Fruit fly (Drosophila melanogaster) whole organism, embryonic: ENCODE measurements around the gene TotM.
A peak's percentile ranks its signal among the peaks of the same experiment; 100 is the strongest.

Source experiments
- Atf-2 ChIP-seq: fragments of 200-800 bp; sonication (Bioruptor generic); optimal IDR thresholded peaks from 2 replicates; lab custom pipeline; 2016; ENCODE audit warnings: missing biosample characterization, missing genetic modification characterization
- CG1024 ChIP-seq: fragments of 200-800 bp; sonication (Bioruptor generic); IDR thresholded peaks from 2 replicates; pipeline ENCODE4 v1.3.6; 2022; ENCODE audit warnings: missing biosample characterization, missing genetic modification characterization
- CG10267 ChIP-seq: fragments of 200-800 bp; sonication (Bioruptor generic); optimal IDR thresholded peaks from 2 replicates; lab custom pipeline; 2018; ENCODE audit warnings: missing biosample characterization, mild to moderate bottlenecking, missing genetic modification characterization, moderate library complexity
- CG10565 ChIP-seq: fragments of 200-800 bp; sonication (Bioruptor generic); optimal IDR thresholded peaks from 3 replicates; lab custom pipeline; 2016; ENCODE audit warnings: missing biosample characterization, mild to moderate bottlenecking, missing genetic modification characterization
- CG10979 ChIP-seq: fragments of 200-800 bp; sonication (Bioruptor generic); optimal IDR thresholded peaks from 2 replicates; lab custom pipeline; 2018; ENCODE audit warnings: missing biosample characterization, mild to moderate bottlenecking, missing genetic modification characterization, moderate library complexity
- CG12104 ChIP-seq: fragments of 200-800 bp; sonication (Bioruptor generic); optimal IDR thresholded peaks from 3 replicates; lab custom pipeline; 2016; ENCODE audit warnings: missing biosample characterization, missing genetic modification characterization
- CG12299 ChIP-seq: fragments of 200-800 bp; sonication (Bioruptor generic); optimal IDR thresholded peaks from 2 replicates; lab custom pipeline; 2018; ENCODE audit warnings: missing biosample characterization, mild to moderate bottlenecking, missing genetic modification characterization
- CG12769 ChIP-seq: fragments of 200-800 bp; sonication (Bioruptor generic); optimal IDR thresholded peaks from 2 replicates; lab custom pipeline; 2019; ENCODE audit warnings: missing biosample characterization, mild to moderate bottlenecking, missing genetic modification characterization, moderate library complexity
- CG13296 ChIP-seq: fragments of 200-800 bp; sonication (Bioruptor generic); optimal IDR thresholded peaks from 3 replicates; lab custom pipeline; 2018; ENCODE audit warnings: missing biosample characterization, mild to moderate bottlenecking, missing genetic modification characterization
- CG13775 ChIP-seq: fragments of 200-800 bp; sonication (Bioruptor generic); optimal IDR thresholded peaks from 3 replicates; lab custom pipeline; 2017; ENCODE audit warnings: missing biosample characterization, mild to moderate bottlenecking, missing genetic modification characterization
- CG14710 ChIP-seq: fragments of 200-800 bp; sonication (Bioruptor generic); optimal IDR thresholded peaks from 3 replicates; lab custom pipeline; 2019; ENCODE audit warnings: missing biosample characterization, mild to moderate bottlenecking, missing genetic modification characterization, moderate library complexity
- CG15269 ChIP-seq: fragments of 200-800 bp; sonication (Bioruptor generic); optimal IDR thresholded peaks from 2 replicates; lab custom pipeline; 2018; ENCODE audit warnings: missing biosample characterization, mild to moderate bottlenecking, missing genetic modification characterization, moderate library complexity
- CG17361 ChIP-seq: fragments of 200-800 bp; sonication (Bioruptor generic); IDR thresholded peaks from 3 replicates; pipeline ENCODE4 v1.3.6; 2022; ENCODE audit warnings: missing biosample characterization, missing genetic modification characterization
- CG1832 ChIP-seq: fragments of 200-800 bp; sonication (Bioruptor generic); optimal IDR thresholded peaks from 2 replicates; lab custom pipeline; 2017; ENCODE audit warnings: missing biosample characterization, mild to moderate bottlenecking, missing genetic modification characterization, inconsistent platforms
- CG18476 ChIP-seq: fragments of 200-800 bp; sonication (Bioruptor generic); optimal IDR thresholded peaks from 2 replicates; lab custom pipeline; 2016; ENCODE audit warnings: missing biosample characterization, mild to moderate bottlenecking, missing genetic modification characterization
- CG2202 ChIP-seq: fragments of 200-800 bp; sonication (Bioruptor generic); optimal IDR thresholded peaks from 2 replicates; lab custom pipeline; 2018; ENCODE audit warnings: missing biosample characterization, mild to moderate bottlenecking, missing genetic modification characterization
- CG42726 ChIP-seq: fragments of 200-800 bp; sonication (Bioruptor generic); IDR thresholded peaks from 2 replicates; pipeline ENCODE4 v1.3.6; 2022; ENCODE audit warnings: missing biosample characterization, missing genetic modification characterization; ENCODE audit not compliant: partially characterized antibody
- CG4360 ChIP-seq: fragments of 200-800 bp; sonication (Bioruptor generic); IDR thresholded peaks from 2 replicates; pipeline ENCODE4 v1.3.6; 2022; ENCODE audit warnings: missing biosample characterization, missing genetic modification characterization
- CG5180 ChIP-seq: fragments of 200-800 bp; sonication (Bioruptor generic); optimal IDR thresholded peaks from 3 replicates; lab custom pipeline; 2017; ENCODE audit warnings: missing biosample characterization, missing genetic modification characterization, mild to moderate bottlenecking, moderate library complexity, missing genetic modification reagents
- CG5953 ChIP-seq: fragments of 200-800 bp; sonication (Bioruptor generic); IDR thresholded peaks from 2 replicates; pipeline ENCODE4 v1.3.6; 2022; ENCODE audit warnings: missing biosample characterization, missing genetic modification characterization
- CG7963 ChIP-seq: fragments of 200-800 bp; sonication (Bioruptor generic); IDR thresholded peaks from 3 replicates; pipeline ENCODE4 v1.3.6; 2022; ENCODE audit warnings: missing biosample characterization, missing genetic modification characterization; ENCODE audit not compliant: partially characterized antibody
- CG8478 ChIP-seq: fragments of >200 bp; optimal IDR thresholded peaks from 2 replicates; lab custom pipeline; 2018
- CG8924 ChIP-seq: fragments of 200-800 bp; optimal IDR thresholded peaks from 3 replicates; lab custom pipeline; 2019; ENCODE audit warnings: missing biosample characterization, mild to moderate bottlenecking, missing genetic modification characterization, moderate library complexity
- CG9932 ChIP-seq: fragments of 200-800 bp; sonication (Bioruptor generic); IDR thresholded peaks from 2 replicates; pipeline ENCODE4 v1.3.6; 2022; ENCODE audit warnings: missing biosample characterization, missing genetic modification characterization
- Dp ChIP-seq: fragments of 200-800 bp; sonication (Bioruptor generic); optimal IDR thresholded peaks from 2 replicates; lab custom pipeline; 2018; ENCODE audit warnings: missing biosample characterization, mild to moderate bottlenecking, missing genetic modification characterization, moderate library complexity
- Hr39 ChIP-seq: fragments of >200 bp; optimal IDR thresholded peaks from 2 replicates; lab custom pipeline; 2017
- Hr78 ChIP-seq, 2 experiments: fragments of 200-800 bp in 1 of 2; fragments of >200 bp in 1 of 2; sonication (Bioruptor generic) in 1 of 2; optimal IDR thresholded peaks; 2 replicates each; lab custom pipeline; 2017 to 2019; ENCODE audit warnings: missing biosample characterization in 2 of 2, missing genetic modification characterization in 2 of 2, mild to moderate bottlenecking in 1 of 2, moderate library complexity in 1 of 2
- Kr ChIP-seq: fragments of 200-800 bp; sonication (Bioruptor generic); optimal IDR thresholded peaks from 2 replicates; lab custom pipeline; 2017; ENCODE audit warnings: missing biosample characterization, mild to moderate bottlenecking, missing genetic modification characterization
- NFAT ChIP-seq: fragments of 200-800 bp; sonication (Bioruptor generic); IDR thresholded peaks from 2 replicates; pipeline ENCODE4 v1.3.6; 2022; ENCODE audit warnings: missing biosample characterization, missing genetic modification characterization
- Trl ChIP-seq, 3 experiments: fragments of >200 bp in 2 of 3; fragments of 200-800 bp in 1 of 3; sonication (Bioruptor generic) in 1 of 3; optimal IDR thresholded peaks; 2 replicates in 1 of 3; 3 replicates in 2 of 3; lab custom pipeline; 2016 to 2017; ENCODE audit warnings: missing biosample characterization in 1 of 3, missing genetic modification characterization in 1 of 3
- bowl ChIP-seq: fragments of 200-800 bp; sonication (Bioruptor generic); IDR thresholded peaks from 2 replicates; pipeline ENCODE4 v1.3.6; 2022; ENCODE audit warnings: missing biosample characterization, missing genetic modification characterization
- cg ChIP-seq: fragments of 200-800 bp; sonication (Bioruptor generic); optimal IDR thresholded peaks from 3 replicates; lab custom pipeline; 2019; ENCODE audit warnings: missing biosample characterization, mild to moderate bottlenecking, missing genetic modification characterization, moderate library complexity
- disco-r ChIP-seq: fragments of 200-800 bp; sonication (Bioruptor generic); optimal IDR thresholded peaks from 2 replicates; lab custom pipeline; 2016; ENCODE audit warnings: missing biosample characterization, missing genetic modification characterization
- dysf ChIP-seq: fragments of 200-800 bp; sonication (Bioruptor generic); IDR thresholded peaks from 3 replicates; pipeline ENCODE4 v1.3.6; 2022; ENCODE audit warnings: missing biosample characterization, missing genetic modification characterization
- emc ChIP-seq: fragments of 200-800 bp; sonication (Bioruptor generic); optimal IDR thresholded peaks from 2 replicates; lab custom pipeline; 2016; ENCODE audit warnings: missing biosample characterization, missing genetic modification characterization
- esg ChIP-seq: fragments of 200-800 bp; sonication (Bioruptor generic); conservative IDR thresholded peaks from 2 replicates; pipeline ENCODE4 v1.3.6; 2022; ENCODE audit warnings: missing biosample characterization, missing genetic modification characterization
- eve ChIP-seq, 2 experiments: fragments of >200 bp; optimal IDR thresholded peaks; 2 replicates each; lab custom pipeline; 2017; ENCODE audit warnings: missing biosample characterization in 2 of 2, missing genetic modification characterization in 2 of 2
- kay ChIP-seq: fragments of 200-800 bp; sonication (Bioruptor generic); optimal IDR thresholded peaks from 2 replicates; lab custom pipeline; 2016; ENCODE audit warnings: missing biosample characterization, missing genetic modification characterization
- lbe ChIP-seq: fragments of 200-800 bp; sonication (Bioruptor generic); optimal IDR thresholded peaks from 2 replicates; lab custom pipeline; 2016; ENCODE audit warnings: missing biosample characterization, mild to moderate bottlenecking, missing genetic modification characterization
- lilli ChIP-seq: fragments of 200-800 bp; sonication (Bioruptor generic); optimal IDR thresholded peaks from 3 replicates; lab custom pipeline; 2016; ENCODE audit warnings: missing biosample characterization, missing genetic modification characterization
- mirr ChIP-seq: fragments of 200-800 bp; sonication (Bioruptor generic); optimal IDR thresholded peaks from 3 replicates; lab custom pipeline; 2018; ENCODE audit warnings: missing biosample characterization, mild to moderate bottlenecking, missing genetic modification characterization
- mld ChIP-seq: fragments of 200-800 bp; sonication (Bioruptor generic); IDR thresholded peaks from 3 replicates; pipeline ENCODE4 v1.3.6; 2022; ENCODE audit warnings: missing biosample characterization, missing genetic modification characterization; ENCODE audit not compliant: partially characterized antibody
- nerfin-1 ChIP-seq: fragments of 200-800 bp; sonication (Bioruptor generic); optimal IDR thresholded peaks from 3 replicates; lab custom pipeline; 2019; ENCODE audit warnings: missing biosample characterization, mild to moderate bottlenecking, missing genetic modification characterization, moderate library complexity
- pb ChIP-seq: fragments of 200-800 bp; sonication (Bioruptor generic); optimal IDR thresholded peaks from 3 replicates; lab custom pipeline; 2016; ENCODE audit warnings: missing biosample characterization, missing genetic modification characterization
- pho ChIP-seq: fragments of 200-800 bp; sonication (Bioruptor generic); optimal IDR thresholded peaks from 2 replicates; lab custom pipeline; 2016; ENCODE audit warnings: missing biosample characterization, missing genetic modification characterization
- psq ChIP-seq: fragments of 200-800 bp; sonication (Bioruptor generic); optimal IDR thresholded peaks from 2 replicates; lab custom pipeline; 2017; ENCODE audit warnings: missing biosample characterization, missing genetic modification characterization
- ranshi ChIP-seq: fragments of 200-800 bp; sonication (Bioruptor generic); IDR thresholded peaks from 2 replicates; pipeline ENCODE4 v1.3.6; 2022; ENCODE audit warnings: missing biosample characterization, missing genetic modification characterization
- sens ChIP-seq: fragments of 200-800 bp; sonication (Bioruptor generic); peaks from one replicate; lab custom pipeline; 2016; ENCODE audit warnings: missing biosample characterization, missing genetic modification characterization
- slbo ChIP-seq: fragments of 200-800 bp; sonication (Bioruptor generic); IDR thresholded peaks from 2 replicates; pipeline ENCODE4 v1.3.6; 2022; ENCODE audit warnings: missing biosample characterization, missing genetic modification characterization
- sob ChIP-seq: fragments of 200-800 bp; sonication (Bioruptor generic); IDR thresholded peaks from 2 replicates; pipeline ENCODE4 v1.3.6; 2022; ENCODE audit warnings: missing biosample characterization, missing genetic modification characterization
- vvl ChIP-seq: fragments of 200-800 bp; sonication (Bioruptor generic); IDR thresholded peaks from 2 replicates; pipeline ENCODE4 v1.3.6; 2022; ENCODE audit warnings: missing biosample characterization, missing genetic modification characterization
- zen2 ChIP-seq: fragments of 200-800 bp; sonication (Bioruptor generic); IDR thresholded peaks from 3 replicates; pipeline ENCODE4 v1.3.6; 2022; ENCODE audit warnings: missing biosample characterization, missing genetic modification characterization; ENCODE audit not compliant: partially characterized antibody
- zfh2 ChIP-seq: fragments of 200-800 bp; sonication (Bioruptor generic); optimal IDR thresholded peaks from 2 replicates; lab custom pipeline; 2016; ENCODE audit warnings: missing biosample characterization, missing genetic modification characterization

Gene TotM

DNA sequence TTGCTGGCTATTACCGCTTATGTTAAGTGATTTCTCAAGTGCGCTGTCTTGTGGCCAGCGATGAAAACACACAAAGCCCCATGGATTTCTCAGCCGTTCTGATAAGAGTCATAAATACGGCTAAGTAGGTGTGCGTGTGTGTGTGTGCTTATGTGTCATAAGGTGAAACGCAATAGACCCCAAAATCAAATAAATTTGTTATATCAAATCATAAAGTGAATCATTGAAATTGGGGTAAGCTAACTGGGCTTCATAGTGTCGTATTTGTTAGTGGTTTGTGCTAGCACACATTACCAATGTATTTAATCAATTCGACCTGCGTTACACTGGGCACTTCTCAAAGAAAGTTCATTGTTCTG, 30.1 kb upstream of the TotM start (continued):
- peak; percentile 20 for TF ChIP-seq sens (GFP tag; lab: Kevin White, UChicago)
- no peak for TF ChIP-seq zen2
- TF ChIP-seq CG12299 (tag; lab: Kevin White, UChicago), result no peak
- no peak for TF ChIP-seq Dp (GFP tag; lab: Kevin White, UChicago)
- no peak for TF ChIP-seq CG10267 (tag; lab: Kevin White, UChicago)
- no peak for TF ChIP-seq dysf (GFP tag; lab: Robert Waterston, UW)
- no peak for TF ChIP-seq eve (GFP tag; optimal IDR thresholded peaks at IDR 0.05; lab: Kevin White, UChicago)
- no peak for TF ChIP-seq Atf-2
- no peak for TF ChIP-seq CG42726 (GFP tag; lab: Robert Waterston, UW)
- TF ChIP-seq CG5953 (GFP tag; lab: Robert Waterston, UW), result no peak
- no peak for TF ChIP-seq sob
- TF ChIP-seq zfh2 (GFP tag; lab: Kevin White, UChicago), result no peak
- TF ChIP-seq CG17361 (GFP tag; lab: Robert Waterston, UW), result 0 out of 3 replicates have a peak, but pooled peaks have one; percentile 2
- no peak for TF ChIP-seq lilli (GFP tag; lab: Kevin White, UChicago)
- no peak for TF ChIP-seq CG1832
- TF ChIP-seq ranshi (GFP tag; lab: Robert Waterston, UW), result no peak
- peak in 1 of 2 experiments; percentile 54 for TF ChIP-seq Hr78 (GFP tag; optimal IDR thresholded peaks at IDR 0.05; lab: Kevin White, UChicago)
- TF ChIP-seq CG15269, result no peak
- peak; percentile 21 for TF ChIP-seq kay
- TF ChIP-seq CG12104 (GFP tag; lab: Kevin White, UChicago), result no peak
- no peak for TF ChIP-seq CG8924
- 0 out of 2 replicates have a peak, but pooled peaks have one; percentile 1 for TF ChIP-seq bowl (GFP tag; lab: Robert Waterston, UW)
- no peak for TF ChIP-seq cg (GFP tag; lab: Kevin White, UChicago)
- no peak for TF ChIP-seq slbo (GFP tag; lab: Robert Waterston, UW)
- TF ChIP-seq CG13296 (GFP tag; lab: Kevin White, UChicago), result no peak
- TF ChIP-seq pho (GFP tag; lab: Kevin White, UChicago), result no peak
- TF ChIP-seq CG10979 (tag; lab: Kevin White, UChicago), result no peak
- TF ChIP-seq mirr (GFP tag; lab: Kevin White, UChicago), result peak; percentile 22
- no peak for TF ChIP-seq Trl (optimal IDR thresholded peaks at IDR 0.05; lab: Kevin White, UChicago)
- TF ChIP-seq Trl (GFP tag; optimal IDR thresholded peaks at IDR 0.05; lab: Kevin White, UChicago), result no peak
- TF ChIP-seq Hr39 (lab: Kevin White, UChicago), result no peak
- no peak for TF ChIP-seq CG9932 (GFP tag; lab: Robert Waterston, UW)
- TF ChIP-seq emc (GFP tag; lab: Kevin White, UChicago), result no peak
- no peak for TF ChIP-seq CG18476
- TF ChIP-seq psq, result no peak
- TF ChIP-seq mld (GFP tag; lab: Robert Waterston, UW), result no peak
- no peak for TF ChIP-seq lbe (GFP tag; lab: Kevin White, UChicago)

DNA sequence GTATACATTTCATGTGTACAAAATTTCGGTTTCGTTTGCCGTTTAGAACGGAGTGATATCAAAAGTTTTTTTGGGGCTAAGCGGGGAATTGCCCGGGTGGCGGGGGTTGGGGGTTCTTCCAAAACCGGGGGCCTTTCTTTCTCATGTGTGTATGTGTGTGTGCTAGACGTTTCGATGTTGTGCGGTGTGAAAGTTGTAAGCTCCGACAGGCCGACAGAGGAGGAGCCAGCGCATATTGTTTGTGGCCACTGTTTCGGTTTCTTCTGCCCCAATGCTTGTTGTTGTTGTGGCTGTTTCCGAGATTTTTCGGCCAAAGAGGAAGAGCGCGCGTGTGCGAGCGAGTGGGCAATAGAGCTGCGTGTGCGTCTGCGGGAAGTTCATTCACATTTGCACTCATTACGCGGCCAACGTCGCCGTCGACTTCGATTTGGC, 29.4 kb upstream of the TotM start:
- TF ChIP-seq CG10979 (tag; lab: Kevin White, UChicago) (no peak), vvl (GFP tag; lab: Robert Waterston, UW) (peak; percentile 28; the same call in 1 of the 2 replicates), CG12769 (tag; lab: Kevin White, UChicago) (peak; percentile 8), CG13775 (GFP tag; lab: Kevin White, UChicago) (no peak), CG10565 (GFP tag; lab: Kevin White, UChicago) (no peak), CG8478 (no peak), CG5180 (GFP tag; lab: Kevin White, UChicago) (peak; percentile 87), CG2202 (tag; lab: Kevin White, UChicago) (no peak), Kr (no peak), nerfin-1 (tag; lab: Kevin White, UChicago) (no peak), CG7963 (GFP tag; lab: Robert Waterston, UW) (no peak), esg (GFP tag; lab: Robert Waterston, UW) (no peak), NFAT (GFP tag; lab: Robert Waterston, UW) (no peak), disco-r (GFP tag; lab: Kevin White, UChicago) (no peak), Trl (optimal IDR thresholded peaks at IDR 0.05; lab: Kevin White, UChicago) (no peak), Trl (GFP tag; optimal IDR thresholded peaks at IDR 0.05; lab: Kevin White, UChicago) (no peak), pb (GFP tag; lab: Kevin White, UChicago) (no peak), CG14710 (tag; lab: Kevin White, UChicago) (no peak), CG1024 (peak; percentile 37; the same call in 1 of the 2 replicates), CG4360 (peak; percentile 87)
